Worm (Caenorhabditis elegans): ENCODE measurements around the gene dsc-1.

The dsc-1 gene

ce11 chrX:15034787-15035186, at the start of gene dsc-1:
Gene dsc-1 (minus strand): TSS chrX:15034832.
- TF ChIP-seq hif-1 (tag; optimal IDR thresholded peaks at IDR 0.05) = no peak
- no peak for TF ChIP-seq sdz-12 (GFP tag; optimal IDR thresholded peaks at IDR 0.05)
- no peak for TF ChIP-seq F26F4.8 (GFP tag; conservative IDR thresholded peaks at IDR 0.05)
- no peak for TF ChIP-seq dpl-1 (GFP tag; optimal IDR thresholded peaks at IDR 0.05)
- no peak for TF ChIP-seq egl-27 (tag; optimal IDR thresholded peaks at IDR 0.05)
- TF ChIP-seq daf-12 (tag; optimal IDR thresholded peaks at IDR 0.05) = no peak
- TF ChIP-seq zag-1 (tag; optimal IDR thresholded peaks at IDR 0.05) = no peak
- TF ChIP-seq duxl-1 (tag; optimal IDR thresholded peaks at IDR 0.05; ENCODE audit: poor library complexity) = no peak
- TF ChIP-seq lin-39 (tag; optimal IDR thresholded peaks at IDR 0.05) = no peak
- TF ChIP-seq nhr-42 (GFP tag; IDR thresholded peaks at IDR 0.05) = no peak
- no peak for TF ChIP-seq nhr-25 (tag; optimal IDR thresholded peaks at IDR 0.05; ENCODE audit: borderline replicate concordance, insufficient read depth)
- no peak for TF ChIP-seq zfp-3 (GFP tag; conservative IDR thresholded peaks at IDR 0.05)
- TF ChIP-seq nhr-102 (tag; optimal IDR thresholded peaks at IDR 0.05) = no peak
- no peak for TF ChIP-seq madf-9 (GFP tag; conservative IDR thresholded peaks at IDR 0.05)
- TF ChIP-seq arid-1 (GFP tag; conservative IDR thresholded peaks at IDR 0.05) = no peak

ce11 chrX:15084395-15084794, 49.8 kb upstream of the dsc-1 start, which contains the start of gene F09B12.5:
Gene F09B12.5 (plus strand): TSS chrX:15084695.
- TF ChIP-seq nhr-102 (tag; optimal IDR thresholded peaks at IDR 0.05) (no peak), Y5F2A.4 (GFP tag; optimal IDR thresholded peaks at IDR 0.05) (no peak), F49E8.2 (tag; optimal IDR thresholded peaks at IDR 0.05; ENCODE audit: borderline replicate concordance) (no peak), nhr-48 (tag; optimal IDR thresholded peaks at IDR 0.05) (no peak), T26A8.4 (GFP tag; IDR thresholded peaks at IDR 0.05) (no peak), unc-130 (GFP tag; optimal IDR thresholded peaks at IDR 0.05) (no peak), mdl-1 (tag; optimal IDR thresholded peaks at IDR 0.05) (no peak), ceh-20 (GFP tag; IDR thresholded peaks at IDR 0.05) (no peak), unc-62 (GFP tag; optimal IDR thresholded peaks at IDR 0.05 in 1 of 2) (no peak), unc-62 (tag; optimal IDR thresholded peaks at IDR 0.05) (no peak)

ce11 chrX:15083795-15084194, 49.2 kb upstream of the dsc-1 start, which contains the start of gene H40L08.1:
Gene H40L08.1 (minus strand): TSS chrX:15084086.
- no peak for TF ChIP-seq egl-43 (GFP tag; IDR thresholded peaks at IDR 0.05)
- TF ChIP-seq spr-1 (tag; optimal IDR thresholded peaks at IDR 0.05) = no peak
- peak; percentile 94 for TF ChIP-seq T20F7.1 (GFP tag; optimal IDR thresholded peaks at IDR 0.05)
- no peak for TF ChIP-seq tra-1 (GFP tag; IDR thresholded peaks at IDR 0.05)
- TF ChIP-seq Y5F2A.4 (GFP tag; optimal IDR thresholded peaks at IDR 0.05) = no peak
- peak; percentile 3 for TF ChIP-seq rbr-2 (tag; optimal IDR thresholded peaks at IDR 0.05)
- TF ChIP-seq lin-38 (GFP tag; IDR thresholded peaks at IDR 0.05) = no peak
- TF ChIP-seq aha-1 (tag) = peak; percentile 36
- no peak for TF ChIP-seq hlh-30 (tag; optimal IDR thresholded peaks at IDR 0.05; ENCODE audit: insufficient read depth)
- TF ChIP-seq lsy-2 (tag; optimal IDR thresholded peaks at IDR 0.05) = peak in 1 of 2 experiments; percentile 42
- no peak for TF ChIP-seq unc-130 (GFP tag; optimal IDR thresholded peaks at IDR 0.05)
- TF ChIP-seq dve-1 (tag; optimal IDR thresholded peaks at IDR 0.05; ENCODE audit: insufficient read depth) = peak; percentile 37
- TF ChIP-seq lin-15B (tag; optimal IDR thresholded peaks at IDR 0.05) = no peak
- TF ChIP-seq mes-2 (tag; optimal IDR thresholded peaks at IDR 0.05; ENCODE audit: poor library complexity, severe bottlenecking) = peak; percentile 56

- TF ChIP-seq mdl-1 (tag; optimal IDR thresholded peaks at IDR 0.05) (peak in 1 of 2 experiments; percentile 66), rbr-2 (tag; optimal IDR thresholded peaks at IDR 0.05) (no peak), nhr-28 (tag; optimal IDR thresholded peaks at IDR 0.05) (peak; percentile 59), ctbp-1 (GFP tag; IDR thresholded peaks at IDR 0.05) (no peak), hlh-30 (tag; optimal IDR thresholded peaks at IDR 0.05; ENCODE audit: insufficient read depth) (peak; percentile 30), hlh-11 (tag; optimal IDR thresholded peaks at IDR 0.05) (peak; percentile 31)
These were observed 46.9 kb upstream of the dsc-1 start for ce11 chrX:15081486-15081885.

Data from whole organism, L4 larva.